Fruit fly (Drosophila melanogaster): ENCODE results near the gene Ect3.

- TF ChIP-seq CTCF (GFP tag; optimal IDR thresholded peaks at IDR 0.05) (no peak), kay (GFP tag; optimal IDR thresholded peaks at IDR 0.05) (no peak), gcm2 (GFP tag; optimal IDR thresholded peaks at IDR 0.05) (no peak), CG18011 (GFP tag; optimal IDR thresholded peaks at IDR 0.05) (no peak), Atf6 (GFP tag; IDR thresholded peaks at IDR 0.05) (no peak), h (optimal IDR thresholded peaks at IDR 0.05) (no peak), NK7.1 (GFP tag; optimal IDR thresholded peaks at IDR 0.05) (no peak), Dll (GFP tag; IDR thresholded peaks at IDR 0.05; ENCODE audit: partially characterized antibody) (no peak), CG14441 (GFP tag; IDR thresholded peaks at IDR 0.05) (no peak), CG10321 (GFP tag; IDR thresholded peaks at IDR 0.05) (no peak), D (optimal IDR thresholded peaks at IDR 0.05) (no peak), D (GFP tag; optimal IDR thresholded peaks at IDR 0.05) (no peak), Ravus (GFP tag; IDR thresholded peaks at IDR 0.05) (no peak)
Measured at dm6 chr3R:12049113-12049512, 50.0 kb downstream of the Ect3 start, which contains the start of gene CG14739.

Measured in whole organism, embryonic.